Fruit fly (Drosophila melanogaster) whole organism, embryonic: ENCODE results near the gene NPF.
A peak's percentile ranks its signal among the peaks of the same experiment; 100 is the strongest.

Experiments
- Atf6 ChIP-seq: fragments of 200-800 bp; sonication (Bioruptor generic); IDR thresholded peaks from 2 replicates; pipeline ENCODE4 v1.3.6; 2022; ENCODE audit warnings: missing biosample characterization, missing genetic modification characterization
- CG10543 ChIP-seq: fragments of 200-800 bp; sonication (Bioruptor generic); optimal IDR thresholded peaks from 3 replicates; lab custom pipeline; 2017; ENCODE audit warnings: missing biosample characterization, mild to moderate bottlenecking, missing genetic modification characterization, moderate library complexity
- CG10979 ChIP-seq: fragments of 200-800 bp; sonication (Bioruptor generic); optimal IDR thresholded peaks from 2 replicates; lab custom pipeline; 2018; ENCODE audit warnings: missing biosample characterization, mild to moderate bottlenecking, missing genetic modification characterization, moderate library complexity
- CG11695 ChIP-seq: fragments of 200-800 bp; sonication (Bioruptor generic); IDR thresholded peaks from 3 replicates; pipeline ENCODE4 v1.3.6; 2022; ENCODE audit warnings: missing biosample characterization, missing genetic modification characterization
- CG11696 ChIP-seq: fragments of 200-800 bp; sonication (Bioruptor generic); IDR thresholded peaks from 2 replicates; pipeline ENCODE4 v1.3.6; 2022; ENCODE audit warnings: missing biosample characterization, missing genetic modification characterization
- CG14441 ChIP-seq: fragments of 200-800 bp; sonication (Bioruptor generic); IDR thresholded peaks from 2 replicates; pipeline ENCODE4 v1.3.6; 2022; ENCODE audit warnings: missing biosample characterization, missing genetic modification characterization
- CG15479 ChIP-seq: fragments of 200-800 bp; sonication (Bioruptor generic); optimal IDR thresholded peaks from 3 replicates; lab custom pipeline; 2019; ENCODE audit warnings: missing biosample characterization, mild to moderate bottlenecking, missing genetic modification characterization, moderate library complexity
- CG1602 ChIP-seq: fragments of 200-800 bp; sonication (Bioruptor generic); optimal IDR thresholded peaks from 3 replicates; lab custom pipeline; 2016; ENCODE audit warnings: missing biosample characterization, missing genetic modification characterization
- CG17186 ChIP-seq: fragments of 200-800 bp; sonication (Bioruptor generic); optimal IDR thresholded peaks from 3 replicates; lab custom pipeline; 2017; ENCODE audit warnings: missing biosample characterization, missing genetic modification reagents, missing genetic modification characterization
- CG18599 ChIP-seq: fragments of 200-800 bp; sonication (Bioruptor generic); optimal IDR thresholded peaks from 3 replicates; lab custom pipeline; 2017; ENCODE audit warnings: missing biosample characterization, missing genetic modification characterization, mild to moderate bottlenecking, moderate library complexity, missing genetic modification reagents
- CG2712 ChIP-seq: fragments of 200-800 bp; optimal IDR thresholded peaks from 3 replicates; lab custom pipeline; 2019; ENCODE audit warnings: missing biosample characterization, mild to moderate bottlenecking, missing genetic modification characterization, moderate library complexity
- CG2875 ChIP-seq: fragments of 200-800 bp; sonication (Bioruptor generic); optimal IDR thresholded peaks from 2 replicates; lab custom pipeline; 2017; ENCODE audit warnings: missing biosample characterization, mild to moderate bottlenecking, missing genetic modification characterization, missing genetic modification reagents
- CG34376 ChIP-seq: fragments of 200-800 bp; sonication (Bioruptor generic); optimal IDR thresholded peaks from 2 replicates; lab custom pipeline; 2018; ENCODE audit warnings: missing biosample characterization, mild to moderate bottlenecking, missing genetic modification characterization
- CG42726 ChIP-seq: fragments of 200-800 bp; sonication (Bioruptor generic); IDR thresholded peaks from 2 replicates; pipeline ENCODE4 v1.3.6; 2022; ENCODE audit warnings: missing biosample characterization, missing genetic modification characterization; ENCODE audit not compliant: partially characterized antibody
- CG8359 ChIP-seq: fragments of 200-800 bp; sonication (Bioruptor generic); optimal IDR thresholded peaks from 2 replicates; lab custom pipeline; 2017; ENCODE audit warnings: missing biosample characterization, mild to moderate bottlenecking, missing genetic modification characterization, borderline replicate concordance
- CG9437 ChIP-seq: fragments of 200-800 bp; sonication (Bioruptor generic); optimal IDR thresholded peaks from 2 replicates; lab custom pipeline; 2018; ENCODE audit warnings: missing biosample characterization, mild to moderate bottlenecking, missing genetic modification characterization
- D ChIP-seq, 2 experiments: fragments of 200-800 bp in 1 of 2; fragments of >200 bp in 1 of 2; sonication (Bioruptor generic) in 1 of 2; optimal IDR thresholded peaks; 2 replicates in 1 of 2; 3 replicates in 1 of 2; lab custom pipeline; 2017; ENCODE audit warnings: mild to moderate bottlenecking in 1 of 2, missing biosample characterization in 1 of 2, missing genetic modification characterization in 1 of 2, missing genetic modification reagents in 1 of 2
- Deaf1 ChIP-seq: fragments of 200-800 bp; optimal IDR thresholded peaks from 3 replicates; lab custom pipeline; 2019; ENCODE audit warnings: missing biosample characterization, mild to moderate bottlenecking, missing genetic modification characterization, moderate library complexity
- Dek ChIP-seq: fragments of 200-800 bp; sonication (Bioruptor generic); optimal IDR thresholded peaks from 3 replicates; lab custom pipeline; 2019; ENCODE audit warnings: missing biosample characterization, mild to moderate bottlenecking, missing genetic modification characterization, moderate library complexity
- Dp ChIP-seq: fragments of 200-800 bp; sonication (Bioruptor generic); optimal IDR thresholded peaks from 2 replicates; lab custom pipeline; 2018; ENCODE audit warnings: missing biosample characterization, mild to moderate bottlenecking, missing genetic modification characterization, moderate library complexity
- Ets65A ChIP-seq: fragments of 200-800 bp; sonication (Bioruptor generic); peaks from one replicate; lab custom pipeline; 2016; ENCODE audit warnings: missing biosample characterization, missing genetic modification characterization
- Fer2 ChIP-seq: fragments of 200-800 bp; sonication (Bioruptor generic); optimal IDR thresholded peaks from 2 replicates; lab custom pipeline; 2018; ENCODE audit warnings: missing biosample characterization, mild to moderate bottlenecking, missing genetic modification characterization, moderate library complexity
- HLHmδ ChIP-seq: fragments of 200-800 bp; sonication (Bioruptor generic); optimal IDR thresholded peaks from 2 replicates; lab custom pipeline; 2018; ENCODE audit warnings: missing biosample characterization, mild to moderate bottlenecking, missing genetic modification characterization, moderate library complexity
- Hr39 ChIP-seq: fragments of >200 bp; optimal IDR thresholded peaks from 2 replicates; lab custom pipeline; 2017
- Hr78 ChIP-seq, 2 experiments: fragments of 200-800 bp in 1 of 2; fragments of >200 bp in 1 of 2; sonication (Bioruptor generic) in 1 of 2; optimal IDR thresholded peaks; 2 replicates each; lab custom pipeline; 2017 to 2019; ENCODE audit warnings: missing biosample characterization in 2 of 2, missing genetic modification characterization in 2 of 2, mild to moderate bottlenecking in 1 of 2, moderate library complexity in 1 of 2
- Hsf ChIP-seq: fragments of 200-800 bp; sonication (Bioruptor generic); optimal IDR thresholded peaks from 3 replicates; lab custom pipeline; 2016; ENCODE audit warnings: missing biosample characterization, missing genetic modification characterization
- Med ChIP-seq: fragments of 200-800 bp; sonication (Bioruptor generic); peaks from one replicate; lab custom pipeline; 2016; ENCODE audit warnings: missing biosample characterization, missing genetic modification characterization, mild to moderate bottlenecking, inconsistent platforms, moderate library complexity
- abd-A ChIP-seq: fragments of 200-800 bp; sonication (Bioruptor generic); optimal IDR thresholded peaks from 3 replicates; lab custom pipeline; 2019; ENCODE audit warnings: missing biosample characterization, mild to moderate bottlenecking, missing genetic modification characterization, moderate library complexity
- ap ChIP-seq: fragments of 200-800 bp; sonication (Bioruptor generic); IDR thresholded peaks from 2 replicates; pipeline ENCODE4 v1.3.6; 2022; ENCODE audit warnings: missing biosample characterization, missing genetic modification characterization
- cad ChIP-seq: fragments of >200 bp; optimal IDR thresholded peaks from 2 replicates; lab custom pipeline; 2017; ENCODE audit warnings: missing biosample characterization, missing genetic modification characterization
- cato ChIP-seq: fragments of 200-800 bp; sonication (Bioruptor generic); optimal IDR thresholded peaks from 2 replicates; lab custom pipeline; 2016; ENCODE audit warnings: missing biosample characterization, missing genetic modification characterization, borderline replicate concordance
- cg ChIP-seq: fragments of 200-800 bp; sonication (Bioruptor generic); optimal IDR thresholded peaks from 3 replicates; lab custom pipeline; 2019; ENCODE audit warnings: missing biosample characterization, mild to moderate bottlenecking, missing genetic modification characterization, moderate library complexity
- chif ChIP-seq, 2 experiments: fragments of 200-800 bp; sonication (Bioruptor generic); optimal IDR thresholded peaks; 3 replicates each; lab custom pipeline; 2016; ENCODE audit warnings: missing biosample characterization in 2 of 2, missing genetic modification characterization in 2 of 2
- chn ChIP-seq: fragments of 200-800 bp; sonication (Bioruptor generic); optimal IDR thresholded peaks from 2 replicates; lab custom pipeline; 2016; ENCODE audit warnings: missing biosample characterization, missing genetic modification characterization
- croc ChIP-seq: fragments of 200-800 bp; sonication (Bioruptor generic); conservative IDR thresholded peaks from 3 replicates; pipeline ENCODE4 v1.3.6; 2022; ENCODE audit warnings: missing biosample characterization, missing genetic modification characterization
- crol ChIP-seq: fragments of 200-800 bp; sonication (Bioruptor generic); IDR thresholded peaks from 2 replicates; pipeline ENCODE4 v1.3.6; 2022; ENCODE audit warnings: missing biosample characterization, missing genetic modification characterization
- dmrt99B ChIP-seq: fragments of 200-800 bp; sonication (Bioruptor generic); optimal IDR thresholded peaks from 2 replicates; lab custom pipeline; 2018; ENCODE audit warnings: missing biosample characterization, mild to moderate bottlenecking, missing genetic modification characterization, moderate library complexity
- gro ChIP-seq: fragments of 200-800 bp; sonication (Bioruptor generic); optimal IDR thresholded peaks from 2 replicates; lab custom pipeline; 2016; ENCODE audit warnings: missing biosample characterization, missing genetic modification characterization
- ham ChIP-seq: fragments of 200-800 bp; sonication (Bioruptor generic); IDR thresholded peaks from 2 replicates; pipeline ENCODE4 v1.3.6; 2022; ENCODE audit warnings: missing biosample characterization, missing genetic modification characterization
- lab ChIP-seq: fragments of 200-800 bp; sonication (Bioruptor generic); optimal IDR thresholded peaks from 3 replicates; lab custom pipeline; 2017; ENCODE audit warnings: missing biosample characterization, missing genetic modification characterization, mild to moderate bottlenecking, moderate library complexity, missing genetic modification reagents
- org-1 ChIP-seq: fragments of 200-800 bp; sonication (Bioruptor generic); optimal IDR thresholded peaks from 2 replicates; lab custom pipeline; 2017; ENCODE audit warnings: missing biosample characterization, missing genetic modification characterization
- sim ChIP-seq: fragments of 200-800 bp; sonication (Bioruptor generic); IDR thresholded peaks from 2 replicates; pipeline ENCODE4 v1.3.6; 2022; ENCODE audit warnings: missing biosample characterization, missing genetic modification characterization
- so ChIP-seq: fragments of 200-800 bp; sonication (Bioruptor generic); IDR thresholded peaks from 3 replicates; pipeline ENCODE4 v1.3.6; 2022; ENCODE audit warnings: missing biosample characterization, missing genetic modification characterization
- ssp ChIP-seq: fragments of 200-800 bp; sonication (Bioruptor generic); IDR thresholded peaks from 2 replicates; pipeline ENCODE4 v1.3.6; 2022; ENCODE audit warnings: missing biosample characterization, missing genetic modification characterization
- tll ChIP-seq, 2 experiments: fragments of 200-800 bp in 1 of 2; fragments of >200 bp in 1 of 2; sonication (Bioruptor generic) in 1 of 2; optimal IDR thresholded peaks; 2 replicates each; lab custom pipeline; 2017 to 2019; ENCODE audit warnings: missing biosample characterization in 2 of 2, missing genetic modification characterization in 2 of 2, mild to moderate bottlenecking in 1 of 2, moderate library complexity in 1 of 2
- tup ChIP-seq: fragments of 200-800 bp; sonication (Bioruptor generic); optimal IDR thresholded peaks from 2 replicates; lab custom pipeline; 2016; ENCODE audit warnings: missing biosample characterization, mild to moderate bottlenecking, missing genetic modification characterization, moderate library complexity
- tx ChIP-seq: fragments of 200-800 bp; sonication (Bioruptor generic); optimal IDR thresholded peaks from 2 replicates; lab custom pipeline; 2016; ENCODE audit warnings: missing biosample characterization, missing genetic modification characterization
- vvl ChIP-seq: fragments of 200-800 bp; sonication (Bioruptor generic); IDR thresholded peaks from 2 replicates; pipeline ENCODE4 v1.3.6; 2022; ENCODE audit warnings: missing biosample characterization, missing genetic modification characterization
- wor ChIP-seq: fragments of 200-800 bp; sonication (Bioruptor generic); IDR thresholded peaks from 2 replicates; pipeline ENCODE4 v1.3.6; 2022; ENCODE audit warnings: missing biosample characterization, missing genetic modification characterization
- zen ChIP-seq: fragments of 200-800 bp; sonication (Bioruptor generic); optimal IDR thresholded peaks from 3 replicates; lab custom pipeline; 2018; ENCODE audit warnings: missing biosample characterization, mild to moderate bottlenecking, missing genetic modification characterization, moderate library complexity
- zen2 ChIP-seq: fragments of 200-800 bp; sonication (Bioruptor generic); IDR thresholded peaks from 3 replicates; pipeline ENCODE4 v1.3.6; 2022; ENCODE audit warnings: missing biosample characterization, missing genetic modification characterization; ENCODE audit not compliant: partially characterized antibody
- zf30C ChIP-seq: fragments of 200-800 bp; sonication (Bioruptor generic); optimal IDR thresholded peaks from 3 replicates; lab custom pipeline; 2018; ENCODE audit warnings: missing biosample characterization, mild to moderate bottlenecking, missing genetic modification characterization

Gene NPF

DNA sequence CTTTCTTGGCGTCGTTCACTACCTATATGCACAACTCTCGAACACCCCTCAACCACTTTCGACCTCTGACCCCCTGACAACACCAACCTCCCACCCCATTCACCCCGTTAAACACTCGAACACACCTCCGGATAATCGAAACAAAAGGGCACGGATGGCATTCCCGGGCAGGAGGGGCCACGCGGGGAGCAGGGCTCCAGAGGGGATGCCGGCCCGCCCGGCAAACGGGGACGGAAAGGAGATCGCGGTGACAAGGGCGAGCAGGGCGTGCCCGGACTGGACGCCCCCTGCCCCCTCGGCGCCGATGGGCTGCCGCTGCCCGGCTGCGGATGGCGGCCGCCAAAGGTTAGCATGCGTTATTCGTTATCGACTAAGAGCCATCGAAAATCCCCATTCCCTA, 39.7 kb upstream of the NPF start (continued):
- TF ChIP-seq CG14441: no peak
- TF ChIP-seq ssp (GFP tag; lab: Robert Waterston, UW): no peak
- no peak for TF ChIP-seq CG8359 (GFP tag; lab: Kevin White, UChicago)
- no peak for TF ChIP-seq Dek (tag; lab: Kevin White, UChicago)
- no peak for TF ChIP-seq CG17186 (GFP tag; lab: Kevin White, UChicago)
- no peak for TF ChIP-seq org-1 (GFP tag; lab: Kevin White, UChicago)
- no peak for TF ChIP-seq so
- TF ChIP-seq tup: no peak
- no peak for TF ChIP-seq CG34376 (GFP tag; lab: Kevin White, UChicago)
- no peak for TF ChIP-seq Ets65A
- no peak for TF ChIP-seq zen2 (GFP tag; lab: Robert Waterston, UW)
- peak; percentile 34 for TF ChIP-seq Med
- TF ChIP-seq HLHmδ (GFP tag; lab: Kevin White, UChicago): no peak
- TF ChIP-seq CG9437: no peak
- TF ChIP-seq CG2712: no peak
- no peak for TF ChIP-seq CG11696
- TF ChIP-seq cad (GFP tag; lab: Kevin White, UChicago): no peak
- TF ChIP-seq crol (GFP tag; lab: Robert Waterston, UW): peak; percentile 79
- TF ChIP-seq chn (GFP tag; lab: Kevin White, UChicago): no peak
- no peak for TF ChIP-seq Fer2 (tag; lab: Kevin White, UChicago)
- TF ChIP-seq ham (GFP tag; lab: Robert Waterston, UW): 0 out of 2 replicates have a peak, but pooled peaks have one; percentile 36
- peak; percentile 79 for TF ChIP-seq Hr39 (lab: Kevin White, UChicago)
- no peak for TF ChIP-seq chif (GFP tag; optimal IDR thresholded peaks at IDR 0.05; lab: Kevin White, UChicago)
- no peak for TF ChIP-seq CG42726 (GFP tag; lab: Robert Waterston, UW)
- TF ChIP-seq croc: no peak
- peak in 1 of 2 experiments; percentile 35 for TF ChIP-seq Hr78 (GFP tag; optimal IDR thresholded peaks at IDR 0.05; lab: Kevin White, UChicago)
- TF ChIP-seq ap (GFP tag; lab: Robert Waterston, UW): no peak
- no peak for TF ChIP-seq Dp
- no peak for TF ChIP-seq lab
- TF ChIP-seq CG11695 (GFP tag; lab: Robert Waterston, UW): no peak
- TF ChIP-seq wor (GFP tag; lab: Robert Waterston, UW): no peak
- no peak for TF ChIP-seq Atf6 (GFP tag; lab: Robert Waterston, UW)
- TF ChIP-seq Deaf1 (tag; lab: Kevin White, UChicago): no peak
- TF ChIP-seq cato (GFP tag; lab: Kevin White, UChicago): no peak
- TF ChIP-seq CG1602 (GFP tag; lab: Kevin White, UChicago): no peak

DNA sequence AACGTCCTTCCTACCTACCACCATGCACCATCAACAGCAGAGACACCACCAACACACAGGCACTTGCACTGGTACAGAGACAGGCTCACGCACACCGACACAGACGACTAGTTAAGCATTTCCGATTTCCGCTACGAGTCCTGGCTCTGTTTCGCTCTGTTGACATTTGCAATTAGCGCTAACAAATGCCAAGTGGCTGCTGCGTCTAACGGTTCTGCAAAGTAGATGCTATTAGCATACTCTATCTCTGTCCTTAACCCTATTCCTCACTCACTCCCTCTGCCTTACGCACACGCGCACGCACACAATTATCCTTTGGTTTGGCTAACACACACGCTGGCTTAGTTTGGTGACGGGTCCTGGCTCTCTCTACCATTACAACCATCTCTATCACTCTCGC, 38.5 kb upstream of the NPF start:
- TF ChIP-seq D (optimal IDR thresholded peaks at IDR 0.05; lab: Kevin White, UChicago): peak; percentile 60
- no peak for TF ChIP-seq D (GFP tag; optimal IDR thresholded peaks at IDR 0.05; lab: Kevin White, UChicago)
- TF ChIP-seq CG18599 (GFP tag; lab: Kevin White, UChicago): peak; percentile 19
- peak; percentile 29 for TF ChIP-seq CG15479 (GFP tag; lab: Kevin White, UChicago)
- TF ChIP-seq gro (GFP tag; lab: Kevin White, UChicago): no peak
- TF ChIP-seq tx: no peak
- TF ChIP-seq cg (GFP tag; lab: Kevin White, UChicago): peak; percentile 36
- no peak for TF ChIP-seq CG10979 (tag; lab: Kevin White, UChicago)
- peak; percentile 99 for TF ChIP-seq zen (tag; lab: Kevin White, UChicago)
- TF ChIP-seq vvl (GFP tag; lab: Robert Waterston, UW): 0 out of 2 replicates have a peak, but pooled peaks have one; percentile 1
- 0 out of 2 replicates have a peak, but pooled peaks have one; percentile 26 for TF ChIP-seq sim (GFP tag; lab: Robert Waterston, UW)
- peak; percentile 9 for TF ChIP-seq CG10543 (GFP tag; lab: Kevin White, UChicago)
- peak; percentile 27 for TF ChIP-seq abd-A (tag; lab: Kevin White, UChicago)
- no peak for TF ChIP-seq Hsf
- no peak for TF ChIP-seq dmrt99B (tag; lab: Kevin White, UChicago)
- TF ChIP-seq CG2875: no peak
- TF ChIP-seq zf30C (GFP tag; lab: Kevin White, UChicago): no peak
- peak in 1 of 2 experiments; percentile 45 for TF ChIP-seq tll (GFP tag; optimal IDR thresholded peaks at IDR 0.05; lab: Kevin White, UChicago)
